Worm (Caenorhabditis elegans) whole organism, L4 larva: ENCODE results near the gene C24H10.4.

ENCODE experiments used
- D1046.2 ChIP-seq: fragments of 200-800 bp; sonication (Bioruptor generic); IDR thresholded peaks from 2 replicates; pipeline ENCODE4 v1.3.6; 2022; ENCODE audit warnings: missing genetic modification characterization, missing compliant biosample characterization
- F37D6.2 ChIP-seq: sonication (generic microtip); optimal IDR thresholded peaks from 2 replicates; lab custom pipeline; 2016; ENCODE audit warnings: mild to moderate bottlenecking, missing genetic modification characterization, missing compliant biosample characterization
- F44E2.7 ChIP-seq: fragments of 200-800 bp; sonication (Bioruptor generic); IDR thresholded peaks from 2 replicates; pipeline ENCODE4 v2.1.2; 2022; ENCODE audit warnings: missing genetic modification characterization, missing compliant biosample characterization
- T26A8.4 ChIP-seq: fragments of 200-800 bp; sonication (Bioruptor generic); IDR thresholded peaks from 2 replicates; pipeline ENCODE4 v1.3.6; 2022; ENCODE audit warnings: missing genetic modification characterization, missing compliant biosample characterization
- aha-1 ChIP-seq: fragments of 150-350 bp; peaks from one replicate; lab custom pipeline; 2014; ENCODE audit warnings: missing biosample characterization, missing genetic modification characterization
- attf-4 ChIP-seq: sonication (generic microtip); optimal IDR thresholded peaks from 3 replicates; lab custom pipeline; 2017; ENCODE audit warnings: missing biosample characterization, missing genetic modification characterization
- ceh-20 ChIP-seq: fragments of 200-800 bp; sonication (Bioruptor generic); IDR thresholded peaks from 2 replicates; pipeline ENCODE4 v1.3.6; 2022; ENCODE audit warnings: missing genetic modification reagents, missing genetic modification characterization, missing compliant biosample characterization
- ceh-28 ChIP-seq: fragments of 150-350 bp; optimal IDR thresholded peaks from 2 replicates; lab custom pipeline; 2014; ENCODE audit warnings: missing biosample characterization, missing genetic modification reagents, missing genetic modification characterization
- ceh-32 ChIP-seq: sonication (generic microtip); optimal IDR thresholded peaks from 2 replicates; lab custom pipeline; 2016; ENCODE audit warnings: mild to moderate bottlenecking, missing genetic modification characterization, missing compliant biosample characterization; ENCODE audit not compliant: poor library complexity
- ceh-62 ChIP-seq: sonication (generic microtip); optimal IDR thresholded peaks from 2 replicates; lab custom pipeline; 2017; ENCODE audit warnings: missing biosample characterization, missing genetic modification characterization
- ces-1 ChIP-seq: fragments of 150-350 bp; sonication (generic microtip); optimal IDR thresholded peaks from 4 replicates; lab custom pipeline; 2014; ENCODE audit warnings: missing biosample characterization, missing genetic modification reagents, missing genetic modification characterization
- ctbp-1 ChIP-seq: fragments of 200-800 bp; sonication (Bioruptor generic); IDR thresholded peaks from 2 replicates; pipeline ENCODE4 v1.3.6; 2022; ENCODE audit warnings: missing genetic modification reagents, missing genetic modification characterization, missing compliant biosample characterization
- dmd-9 ChIP-seq: fragments of 200-800 bp; sonication (Bioruptor generic); IDR thresholded peaks from 2 replicates; pipeline ENCODE4 v1.3.6; 2022; ENCODE audit warnings: missing genetic modification reagents, missing genetic modification characterization, missing compliant biosample characterization
- fkh-10 ChIP-seq: fragments of 150-350 bp; optimal IDR thresholded peaks from 2 replicates; lab custom pipeline; 2014; ENCODE audit warnings: missing biosample characterization, missing genetic modification reagents, missing genetic modification characterization
- gei-8 ChIP-seq: fragments of 200-800 bp; sonication (Bioruptor generic); optimal IDR thresholded peaks from 2 replicates; lab custom pipeline; 2018; ENCODE audit warnings: mild to moderate bottlenecking, missing genetic modification characterization, missing compliant biosample characterization
- hmg-1.1 ChIP-seq: fragments of 200-800 bp; sonication (Bioruptor generic); IDR thresholded peaks from 2 replicates; pipeline ENCODE4 v1.3.6; 2022; ENCODE audit warnings: missing genetic modification reagents, missing genetic modification characterization, missing compliant biosample characterization
- jun-1 ChIP-seq: fragments of 150-350 bp; optimal IDR thresholded peaks from 2 replicates; lab custom pipeline; 2014; ENCODE audit warnings: missing biosample characterization, missing genetic modification reagents, missing genetic modification characterization
- lin-1 ChIP-seq: fragments of 200-800 bp; sonication (Bioruptor generic); IDR thresholded peaks from 2 replicates; pipeline ENCODE4 v1.3.6; 2022; ENCODE audit warnings: missing genetic modification reagents, missing genetic modification characterization, missing compliant biosample characterization
- lin-13 ChIP-seq: fragments of 150-350 bp; optimal IDR thresholded peaks from 2 replicates; lab custom pipeline; 2014; ENCODE audit warnings: missing biosample characterization, missing genetic modification reagents, missing genetic modification characterization
- lsy-2 ChIP-seq, 2 experiments: fragments of 150-350 bp in 1 of 2; sonication (generic microtip) in 1 of 2; optimal IDR thresholded peaks; 2 replicates each; lab custom pipeline; 2014 to 2017; ENCODE audit warnings: missing biosample characterization in 2 of 2, missing genetic modification characterization in 2 of 2
- madf-5 ChIP-seq, 2 experiments: fragments of 200-800 bp; sonication (Bioruptor generic); IDR thresholded peaks; 2 replicates each; pipeline ENCODE4 v1.3.6; 2022; ENCODE audit warnings: missing compliant biosample characterization in 2 of 2, missing genetic modification characterization in 2 of 2
- mes-2 ChIP-seq: sonication (generic microtip); optimal IDR thresholded peaks from 2 replicates; lab custom pipeline; 2016; ENCODE audit warnings: missing genotype, mild to moderate bottlenecking, missing genetic modification characterization, missing compliant biosample characterization; ENCODE audit not compliant: poor library complexity, severe bottlenecking
- mxl-2 ChIP-seq: fragments of 200-800 bp; sonication (Bioruptor generic); conservative IDR thresholded peaks from 2 replicates; pipeline ENCODE4 v1.3.6; 2022; ENCODE audit warnings: missing genetic modification reagents, missing genetic modification characterization, missing compliant biosample characterization
- nhr-102 ChIP-seq: sonication (generic microtip); optimal IDR thresholded peaks from 2 replicates; lab custom pipeline; 2016; ENCODE audit warnings: mild to moderate bottlenecking, missing genetic modification characterization, moderate library complexity, missing compliant biosample characterization
- nhr-11 ChIP-seq: fragments of 150-350 bp; optimal IDR thresholded peaks from 2 replicates; lab custom pipeline; 2014; ENCODE audit warnings: missing biosample characterization, missing genetic modification characterization
- pqm-1 ChIP-seq: sonication (generic microtip); optimal IDR thresholded peaks from 2 replicates; lab custom pipeline; 2017; ENCODE audit warnings: missing biosample characterization, missing genetic modification characterization
- skn-1 ChIP-seq: fragments of 150-350 bp; optimal IDR thresholded peaks from 2 replicates; lab custom pipeline; 2014; ENCODE audit warnings: missing biosample characterization, missing genetic modification characterization
- spr-3 ChIP-seq: fragments of 200-800 bp; sonication (Bioruptor generic); optimal IDR thresholded peaks from 2 replicates; lab custom pipeline; 2018; ENCODE audit warnings: mild to moderate bottlenecking, missing genetic modification characterization, missing compliant biosample characterization
- tag-97 ChIP-seq: fragments of 200-800 bp; sonication (Bioruptor generic); IDR thresholded peaks from 2 replicates; pipeline ENCODE4 v1.3.6; 2022; ENCODE audit warnings: missing genetic modification characterization, missing compliant biosample characterization
- unc-130 ChIP-seq: sonication (generic microtip); optimal IDR thresholded peaks from 2 replicates; lab custom pipeline; 2016; ENCODE audit warnings: missing genetic modification reagents, missing genetic modification characterization, missing compliant biosample characterization
- unc-39 ChIP-seq: sonication (generic microtip); optimal IDR thresholded peaks from 2 replicates; lab custom pipeline; 2017; ENCODE audit warnings: missing biosample characterization, missing genetic modification characterization
- unc-62 ChIP-seq, 3 experiments: fragments of 150-350 bp in 1 of 3; sonication (generic microtip); optimal IDR thresholded peaks in 2 of 3; peaks in 1 of 3; 1 replicate in 1 of 3; 2 replicates in 2 of 3; lab custom pipeline; 2014 to 2017; ENCODE audit warnings: missing biosample characterization in 3 of 3, missing genetic modification characterization in 3 of 3, missing genetic modification reagents in 3 of 3, missing genotype in 1 of 3
- zip-2 ChIP-seq: fragments of 150-350 bp; optimal IDR thresholded peaks from 2 replicates; lab custom pipeline; 2014; ENCODE audit warnings: missing biosample characterization, missing genetic modification characterization

C24H10.4 gene

DNA sequence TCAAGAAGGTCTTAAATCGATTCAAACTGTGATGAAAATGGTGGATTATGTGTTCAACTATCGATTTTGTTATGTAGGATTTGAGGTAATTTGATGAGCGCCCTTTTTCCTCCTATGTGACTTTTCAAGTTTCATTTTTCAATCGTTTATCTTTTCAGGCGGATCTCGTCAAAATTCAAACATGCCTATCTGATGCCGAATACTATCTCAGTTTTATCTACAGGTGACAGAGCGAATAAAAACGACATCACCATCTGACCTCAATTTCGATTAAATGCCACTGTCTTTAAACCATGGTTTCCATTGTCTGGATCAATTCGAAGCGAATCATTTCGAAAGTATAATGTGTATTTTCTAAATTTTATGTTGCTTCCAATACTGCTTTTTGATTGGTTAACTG lies 2.7 kb upstream of the C24H10.4 start:
- no peak for TF ChIP-seq ceh-62 (tag; lab: Kevin White, UChicago)
- TF ChIP-seq nhr-11 (tag; lab: Kevin White, UChicago), result no peak
- TF ChIP-seq ces-1 (GFP tag; lab: Kevin White, UChicago), result no peak
- peak in 1 of 2 experiments; percentile 77 for TF ChIP-seq unc-62 (GFP tag; optimal IDR thresholded peaks at IDR 0.05 in 1 of 2; lab: Kevin White, UChicago)
- TF ChIP-seq unc-62 (tag; optimal IDR thresholded peaks at IDR 0.05; lab: Kevin White, UChicago), result no peak

DNA sequence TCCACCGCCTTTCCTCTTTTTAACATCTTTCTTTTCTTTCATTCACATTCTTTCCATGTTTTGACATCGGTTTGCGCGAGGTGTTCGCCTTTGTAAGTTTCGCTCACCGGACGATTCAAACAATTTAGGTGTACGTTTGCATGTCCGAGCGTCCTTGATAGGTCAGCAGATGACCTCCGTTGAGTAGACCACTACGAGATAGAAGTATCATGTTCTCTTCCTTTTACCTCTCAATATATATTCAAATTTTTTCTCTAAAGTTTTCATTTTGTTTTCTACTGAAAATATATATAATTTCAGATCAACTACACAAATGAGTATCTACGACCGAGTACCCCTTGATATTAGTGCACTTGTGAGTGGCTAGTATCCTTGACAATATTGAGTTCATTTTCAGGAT lies 1.7 kb upstream of the C24H10.4 start, which contains the start of gene C24H10.3:
TSS of gene C24H10.3 (plus strand) at position 301 of the 400 bp plus-strand sequence.
- TF ChIP-seq gei-8 (GFP tag; lab: Kevin White, UChicago), result no peak
- no peak for TF ChIP-seq madf-5 (GFP tag; IDR thresholded peaks at IDR 0.05; lab: Robert Waterston, UW)
- no peak for TF ChIP-seq F44E2.7 (GFP tag; lab: Robert Waterston, UW)
- TF ChIP-seq, all 104 proteins: peak for 0

DNA sequence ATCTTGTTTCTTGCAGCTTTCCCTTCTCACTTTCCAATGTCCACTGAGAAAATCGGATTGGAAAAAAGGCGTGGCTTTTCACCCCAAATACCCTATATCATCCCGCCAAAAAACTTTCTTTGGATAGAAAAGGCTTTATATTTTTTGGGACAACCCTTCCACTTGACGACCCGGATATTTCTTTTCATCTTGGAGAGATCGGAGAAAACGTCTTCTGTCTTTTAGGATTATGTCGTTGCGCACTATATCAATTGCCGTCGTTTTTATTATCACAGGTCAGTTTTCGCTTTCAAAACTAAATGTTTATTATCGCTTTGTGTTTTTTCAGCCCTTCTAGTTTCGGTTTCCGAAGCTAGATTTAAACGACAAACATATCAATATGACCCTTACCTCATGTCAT lies 15.2 kb downstream of the C24H10.4 start, which contains the start of gene Y64H9A.2:
TSS of gene Y64H9A.2 (plus strand) at position 90 of the 400 bp plus-strand sequence.
- TF ChIP-seq lin-1 (GFP tag; lab: Robert Waterston, UW), result no peak
- TF ChIP-seq mxl-2 (GFP tag; lab: Robert Waterston, UW), result no peak
- TF ChIP-seq D1046.2 (GFP tag; lab: Robert Waterston, UW), result no peak
- TF ChIP-seq unc-62 (GFP tag; optimal IDR thresholded peaks at IDR 0.05 in 1 of 2; lab: Kevin White, UChicago), result peak in 1 of 2 experiments; percentile 30
- TF ChIP-seq unc-62 (tag; optimal IDR thresholded peaks at IDR 0.05; lab: Kevin White, UChicago), result no peak
- TF ChIP-seq tag-97, result no peak
- TF ChIP-seq ceh-32 (tag; lab: Kevin White, UChicago), result no peak
- no peak for TF ChIP-seq hmg-1.1 (GFP tag; lab: Robert Waterston, UW)

DNA sequence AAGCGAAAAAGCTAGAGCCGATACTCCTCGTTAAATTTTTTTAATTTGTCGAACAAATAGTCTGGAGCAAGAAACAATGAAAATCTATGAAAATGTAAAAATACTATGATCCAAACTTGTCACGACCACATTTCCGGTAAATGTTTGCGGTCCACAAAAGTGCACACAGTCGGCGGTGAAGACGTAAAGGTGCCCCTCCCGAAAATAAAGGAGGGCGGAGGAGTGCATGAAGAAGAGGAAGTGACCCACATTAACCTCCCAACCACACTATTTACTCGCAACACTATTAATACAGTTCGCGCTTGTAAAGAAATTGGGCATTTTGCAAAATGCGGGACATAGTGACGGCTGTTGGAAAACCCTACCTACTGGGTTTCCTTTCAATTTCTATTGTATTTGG lies 19.0 kb downstream of the C24H10.4 start:
- no peak for TF ChIP-seq unc-39 (tag; lab: Kevin White, UChicago)
- TF ChIP-seq ctbp-1 (GFP tag; lab: Robert Waterston, UW), result no peak
- peak in 1 of 2 experiments; percentile 92 for TF ChIP-seq unc-62 (GFP tag; optimal IDR thresholded peaks at IDR 0.05 in 1 of 2; lab: Kevin White, UChicago)
- no peak for TF ChIP-seq unc-62 (tag; optimal IDR thresholded peaks at IDR 0.05; lab: Kevin White, UChicago)
- TF ChIP-seq ceh-20 (GFP tag; lab: Robert Waterston, UW), result no peak
- TF ChIP-seq, all 104 proteins: peak for 1

DNA sequence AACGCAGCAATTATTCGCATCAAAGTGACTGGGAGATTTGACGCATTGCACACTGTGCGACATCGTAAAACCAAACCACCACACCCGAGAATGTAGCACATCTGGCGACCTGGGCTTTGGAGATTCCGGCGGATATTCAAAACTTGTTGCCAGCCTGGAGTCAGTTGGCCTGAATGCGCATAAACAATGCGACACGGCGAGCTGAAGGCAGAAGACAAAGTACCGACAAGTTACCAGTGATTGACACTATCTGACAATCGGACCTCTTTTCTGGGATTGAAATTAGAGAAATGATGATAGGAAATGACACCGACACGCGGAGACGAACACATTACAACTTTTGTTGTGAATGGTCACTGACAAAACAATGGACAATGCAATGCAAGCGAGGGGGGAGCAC lies 20.3 kb downstream of the C24H10.4 start:
- no peak for TF ChIP-seq aha-1 (tag; lab: Kevin White, UChicago)
- TF ChIP-seq gei-8 (GFP tag; lab: Kevin White, UChicago), result no peak

DNA sequence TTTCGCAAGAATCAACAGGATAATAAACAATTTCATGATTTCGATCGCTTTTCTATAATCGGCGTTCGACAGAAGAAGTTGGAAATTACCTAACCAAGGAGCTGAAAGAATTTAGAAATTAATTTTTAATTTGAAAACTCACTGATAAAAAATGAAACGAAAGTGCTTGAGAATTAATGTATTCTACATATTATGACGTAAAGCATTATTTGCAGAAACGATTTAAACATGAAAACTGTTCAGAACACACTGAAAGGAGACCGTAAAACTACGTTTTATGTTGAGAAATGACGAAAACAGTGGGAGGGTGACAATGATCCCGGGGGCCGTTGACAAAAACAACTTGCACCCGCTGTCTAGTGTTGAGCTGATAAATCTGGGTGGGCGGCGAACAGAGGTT lies 21.4 kb downstream of the C24H10.4 start, which contains the start of gene ZC449.5:
TSS of gene ZC449.5 (minus strand) at position 101 of the 400 bp plus-strand sequence.
- TF ChIP-seq pqm-1 (tag; lab: Kevin White, UChicago) (peak; percentile 39), gei-8 (GFP tag; lab: Kevin White, UChicago) (no peak)

DNA sequence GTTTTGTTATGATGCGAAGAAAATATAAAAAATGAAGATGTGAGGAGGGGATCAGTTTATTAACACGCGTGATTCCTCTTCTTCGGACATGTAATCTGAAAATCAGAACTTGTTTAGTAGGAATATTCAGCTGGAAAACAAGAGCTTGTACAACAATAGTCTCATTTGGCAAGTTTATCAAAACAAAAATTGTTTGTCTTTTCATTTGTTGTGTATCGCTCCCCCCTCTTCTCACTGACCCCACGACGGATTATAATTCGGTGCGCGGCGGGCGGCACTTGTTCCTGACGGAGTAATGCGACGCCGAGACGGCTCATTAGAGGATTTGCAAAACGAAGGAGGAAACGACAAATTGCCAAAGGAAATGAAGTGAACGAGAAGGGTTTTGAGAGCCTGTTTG lies 25.2 kb downstream of the C24H10.4 start, which contains the start of gene ZC449.4:
TSS of gene ZC449.4 (minus strand) at position 101 of the 400 bp plus-strand sequence.
- TF ChIP-seq aha-1 (tag; lab: Kevin White, UChicago) (peak; percentile 43), ceh-62 (tag; lab: Kevin White, UChicago) (no peak), ceh-28 (no peak), unc-62 (GFP tag; optimal IDR thresholded peaks at IDR 0.05 in 1 of 2; lab: Kevin White, UChicago) (peak in 1 of 2 experiments; percentile 26), unc-62 (tag; optimal IDR thresholded peaks at IDR 0.05; lab: Kevin White, UChicago) (no peak), zip-2 (tag; lab: Kevin White, UChicago) (no peak), mes-2 (tag; lab: Kevin White, UChicago) (no peak), skn-1 (tag; lab: Kevin White, UChicago) (no peak), unc-130 (GFP tag; lab: Kevin White, UChicago) (no peak), jun-1 (tag; lab: Kevin White, UChicago) (no peak)

DNA sequence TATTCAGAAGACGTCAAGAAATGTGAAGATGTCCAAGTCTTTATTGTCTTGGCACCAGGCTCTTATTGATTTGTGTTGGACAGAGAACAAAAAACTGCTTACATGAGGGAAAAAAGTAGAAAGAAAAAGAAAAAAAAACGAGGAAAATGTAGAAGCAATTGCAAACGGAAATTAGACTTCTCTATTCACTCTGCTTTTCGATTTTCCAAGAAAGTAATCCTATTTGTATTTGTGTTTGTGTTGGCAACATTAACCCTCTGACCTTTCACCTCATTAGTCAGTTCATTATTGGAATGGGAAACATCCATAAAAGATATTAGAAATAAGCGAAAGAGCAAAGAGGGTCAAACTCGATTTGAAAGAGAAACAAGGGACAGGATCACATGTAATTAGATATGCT lies 27.3 kb downstream of the C24H10.4 start:
- TF ChIP-seq dmd-9 (GFP tag; lab: Robert Waterston, UW) (no peak), gei-8 (GFP tag; lab: Kevin White, UChicago) (no peak), unc-130 (GFP tag; lab: Kevin White, UChicago) (no peak), attf-4 (tag; lab: Kevin White, UChicago) (no peak), lsy-2 (tag; optimal IDR thresholded peaks at IDR 0.05; lab: Kevin White, UChicago) (peak in 1 of 2 experiments; percentile 24), nhr-11 (tag; lab: Kevin White, UChicago) (no peak), T26A8.4 (GFP tag; lab: Robert Waterston, UW) (no peak), D1046.2 (GFP tag; lab: Robert Waterston, UW) (no peak), lin-13 (GFP tag; lab: Kevin White, UChicago) (no peak), ces-1 (GFP tag; lab: Kevin White, UChicago) (peak; percentile 74), F37D6.2 (tag; lab: Kevin White, UChicago) (no peak), ctbp-1 (GFP tag; lab: Robert Waterston, UW) (peak; percentile 47; the same call in 1 of the 2 replicates), pqm-1 (tag; lab: Kevin White, UChicago) (no peak), fkh-10 (GFP tag; lab: Kevin White, UChicago) (peak; percentile 79), nhr-102 (no peak), spr-3 (GFP tag; lab: Kevin White, UChicago) (no peak), aha-1 (tag; lab: Kevin White, UChicago) (peak; percentile 48)
